Worm (Caenorhabditis elegans) whole organism, L1 larva: ENCODE results near the gene alh-1.
A peak's percentile ranks its signal among the peaks of the same experiment; 100 is the strongest.

Source experiments
- C04F5.9 ChIP-seq: sonication (generic microtip); optimal IDR thresholded peaks from 2 replicates; lab custom pipeline; 2016; ENCODE audit warnings: missing genetic modification characterization, missing compliant biosample characterization
- C16A3.4 ChIP-seq: fragments of 150-350 bp; optimal IDR thresholded peaks from 2 replicates; lab custom pipeline; 2014; ENCODE audit warnings: missing biosample characterization, missing genetic modification characterization
- aly-2 ChIP-seq: fragments of 150-350 bp; optimal IDR thresholded peaks from 2 replicates; lab custom pipeline; 2014; ENCODE audit warnings: missing biosample characterization, missing genetic modification characterization
- blmp-1 ChIP-seq: fragments of 150-350 bp; optimal IDR thresholded peaks from 2 replicates; lab custom pipeline; 2014; ENCODE audit warnings: missing biosample characterization, missing genetic modification characterization
- ceh-82 ChIP-seq, 3 experiments: fragments of 150-350 bp in 1 of 3; sonication (generic microtip) in 2 of 3; optimal IDR thresholded peaks; 2 replicates each; lab custom pipeline; 2014 to 2017; ENCODE audit warnings: missing biosample characterization in 3 of 3, missing genetic modification characterization in 3 of 3
- ceh-90 ChIP-seq: sonication (generic microtip); optimal IDR thresholded peaks from 2 replicates; lab custom pipeline; 2016; ENCODE audit warnings: missing genetic modification characterization, missing compliant biosample characterization
- dpl-1 ChIP-seq, 3 experiments: fragments of 150-350 bp in 2 of 3; sonication (generic microtip) in 1 of 3; optimal IDR thresholded peaks; 2 replicates each; lab custom pipeline; 2014 to 2017; ENCODE audit warnings: missing biosample characterization in 3 of 3, missing genetic modification characterization in 3 of 3, missing genetic modification reagents in 3 of 3
- efl-1 ChIP-seq, 4 experiments: fragments of 150-350 bp; optimal IDR thresholded peaks in 3 of 4; peaks in 1 of 4; 1 replicate in 1 of 4; 2 replicates in 3 of 4; lab custom pipeline; 2014; ENCODE audit warnings: missing biosample characterization in 2 of 4, missing genetic modification characterization in 2 of 4, missing genetic modification reagents in 2 of 4
- elt-2 ChIP-seq: sonication (generic microtip); optimal IDR thresholded peaks from 2 replicates; lab custom pipeline; 2016; ENCODE audit warnings: missing genetic modification characterization, mild to moderate bottlenecking, inconsistent platforms, missing compliant biosample characterization, missing genetic modification reagents
- fos-1 ChIP-seq: fragments of 150-350 bp; optimal IDR thresholded peaks from 2 replicates; lab custom pipeline; 2014; ENCODE audit warnings: missing biosample characterization, missing genetic modification characterization
- grh-1 ChIP-seq: fragments of 200-800 bp; sonication (Bioruptor generic); IDR thresholded peaks from 2 replicates; pipeline ENCODE4 v1.3.6; 2022; ENCODE audit warnings: missing genetic modification reagents, missing genetic modification characterization, missing compliant biosample characterization
- hlh-17 ChIP-seq: fragments of 200-800 bp; sonication (Bioruptor generic); optimal IDR thresholded peaks from 2 replicates; lab custom pipeline; 2018; ENCODE audit warnings: missing genetic modification characterization, mild to moderate bottlenecking, missing compliant biosample characterization, moderate library complexity, borderline replicate concordance
- hlh-4 ChIP-seq: sonication (generic microtip); optimal IDR thresholded peaks from 2 replicates; lab custom pipeline; 2016; ENCODE audit warnings: mild to moderate bottlenecking, missing genetic modification characterization, missing compliant biosample characterization
- irx-1 ChIP-seq: sonication (generic microtip); optimal IDR thresholded peaks from 2 replicates; lab custom pipeline; 2016; ENCODE audit warnings: missing genetic modification characterization, missing compliant biosample characterization
- jun-1 ChIP-seq: fragments of 150-350 bp; optimal IDR thresholded peaks from 2 replicates; lab custom pipeline; 2014; ENCODE audit warnings: missing biosample characterization, missing genetic modification reagents, missing genetic modification characterization
- lin-14 ChIP-seq: fragments of 200-800 bp; sonication (Bioruptor generic); optimal IDR thresholded peaks from 2 replicates; lab custom pipeline; 2018; ENCODE audit warnings: mild to moderate bottlenecking, missing genetic modification characterization, moderate library complexity, missing compliant biosample characterization
- lin-15B ChIP-seq: fragments of 150-350 bp; sonication (generic microtip); optimal IDR thresholded peaks from 3 replicates; lab custom pipeline; 2014; ENCODE audit warnings: missing biosample characterization, missing genetic modification characterization
- lin-35 ChIP-seq, 2 experiments: fragments of 150-350 bp; optimal IDR thresholded peaks; 2 replicates each; lab custom pipeline; 2014; ENCODE audit warnings: missing biosample characterization in 2 of 2, missing genetic modification characterization in 2 of 2, missing genetic modification reagents in 2 of 2
- lsy-2 ChIP-seq, 2 experiments: fragments of 150-350 bp; optimal IDR thresholded peaks; 2 replicates each; lab custom pipeline; 2014; ENCODE audit warnings: missing biosample characterization in 2 of 2, missing genetic modification characterization in 2 of 2
- mdl-1 ChIP-seq, 2 experiments: fragments of 150-350 bp; optimal IDR thresholded peaks; 2 replicates each; lab custom pipeline; 2014 to 2017; ENCODE audit warnings: missing biosample characterization in 2 of 2, missing genetic modification characterization in 2 of 2, inconsistent platforms in 1 of 2
- mep-1 ChIP-seq: fragments of 150-350 bp; optimal IDR thresholded peaks from 2 replicates; lab custom pipeline; 2014; ENCODE audit warnings: missing biosample characterization, missing genetic modification characterization
- nhr-11 ChIP-seq: fragments of 150-350 bp; optimal IDR thresholded peaks from 2 replicates; lab custom pipeline; 2014; ENCODE audit warnings: missing biosample characterization, missing genetic modification characterization
- nhr-19 ChIP-seq: fragments of 200-800 bp; sonication (Bioruptor generic); conservative IDR thresholded peaks from 2 replicates; pipeline ENCODE4 v1.3.6; 2022; ENCODE audit warnings: missing genetic modification characterization, missing compliant biosample characterization
- nhr-20 ChIP-seq: sonication (generic microtip); optimal IDR thresholded peaks from 2 replicates; lab custom pipeline; 2016; ENCODE audit warnings: mild to moderate bottlenecking, missing genetic modification characterization, missing compliant biosample characterization
- nhr-237 ChIP-seq: fragments of 150-350 bp; optimal IDR thresholded peaks from 2 replicates; lab custom pipeline; 2014; ENCODE audit warnings: missing biosample characterization, missing genetic modification characterization
- nhr-28 ChIP-seq: fragments of 150-350 bp; optimal IDR thresholded peaks from 2 replicates; lab custom pipeline; 2014; ENCODE audit warnings: missing biosample characterization, missing genetic modification characterization
- nhr-47 ChIP-seq: sonication (generic microtip); optimal IDR thresholded peaks from 2 replicates; lab custom pipeline; 2016; ENCODE audit warnings: mild to moderate bottlenecking, missing genetic modification characterization, moderate library complexity, missing compliant biosample characterization
- nhr-71 ChIP-seq: sonication (generic microtip); optimal IDR thresholded peaks from 2 replicates; lab custom pipeline; 2016; ENCODE audit warnings: mild to moderate bottlenecking, missing genetic modification characterization, moderate library complexity, missing compliant biosample characterization
- nhr-76 ChIP-seq: sonication (generic microtip); optimal IDR thresholded peaks from 2 replicates; lab custom pipeline; 2017; ENCODE audit warnings: missing biosample characterization, missing genetic modification characterization
- nhr-77 ChIP-seq: fragments of 150-350 bp; optimal IDR thresholded peaks from 2 replicates; lab custom pipeline; 2014; ENCODE audit warnings: missing biosample characterization, missing genetic modification characterization
- nhr-84 ChIP-seq: sonication (generic microtip); optimal IDR thresholded peaks from 2 replicates; lab custom pipeline; 2017; ENCODE audit warnings: missing biosample characterization, missing genetic modification characterization
- pag-3 ChIP-seq: sonication (generic microtip); optimal IDR thresholded peaks from 2 replicates; lab custom pipeline; 2017; ENCODE audit warnings: missing genetic modification characterization, mild to moderate bottlenecking, missing compliant biosample characterization, antibody characterized with exemption, borderline replicate concordance; ENCODE audit not compliant: insufficient read depth
- pax-3 ChIP-seq: fragments of 200-800 bp; sonication (Bioruptor generic); optimal IDR thresholded peaks from 2 replicates; lab custom pipeline; 2018; ENCODE audit warnings: mild to moderate bottlenecking, missing genetic modification characterization, moderate library complexity, missing compliant biosample characterization
- rnt-1 ChIP-seq: sonication (generic microtip); optimal IDR thresholded peaks from 2 replicates; lab custom pipeline; 2016; ENCODE audit warnings: mild to moderate bottlenecking, missing genetic modification characterization, moderate library complexity, missing compliant biosample characterization
- skn-1 ChIP-seq: fragments of 150-350 bp; optimal IDR thresholded peaks from 2 replicates; lab custom pipeline; 2014; ENCODE audit warnings: missing biosample characterization, missing genetic modification characterization
- snpc-4 ChIP-seq: fragments of 150-350 bp; optimal IDR thresholded peaks from 2 replicates; lab custom pipeline; 2014; ENCODE audit warnings: missing biosample characterization, missing genetic modification characterization
- snu-23 ChIP-seq: sonication (generic microtip); optimal IDR thresholded peaks from 2 replicates; lab custom pipeline; 2016; ENCODE audit warnings: missing genetic modification characterization, missing compliant biosample characterization
- sox-4 ChIP-seq: sonication (generic microtip); optimal IDR thresholded peaks from 2 replicates; lab custom pipeline; 2016; ENCODE audit warnings: missing genetic modification characterization, missing compliant biosample characterization
- sup-37 ChIP-seq: fragments of 200-800 bp; sonication (Bioruptor generic); optimal IDR thresholded peaks from 2 replicates; lab custom pipeline; 2018; ENCODE audit warnings: mild to moderate bottlenecking, missing genetic modification characterization, missing compliant biosample characterization
- swsn-7 ChIP-seq: sonication (generic microtip); optimal IDR thresholded peaks from 2 replicates; lab custom pipeline; 2016; ENCODE audit warnings: missing genetic modification characterization, missing compliant biosample characterization
- tbx-2 ChIP-seq: sonication (generic microtip); optimal IDR thresholded peaks from 2 replicates; lab custom pipeline; 2016; ENCODE audit warnings: missing genetic modification characterization, missing compliant biosample characterization
- unc-130 ChIP-seq: fragments of 150-350 bp; optimal IDR thresholded peaks from 2 replicates; lab custom pipeline; 2017; ENCODE audit warnings: missing biosample characterization, missing genetic modification characterization, inconsistent platforms
- unc-62 ChIP-seq: fragments of 150-350 bp; optimal IDR thresholded peaks from 2 replicates; lab custom pipeline; 2014; ENCODE audit warnings: missing biosample characterization, missing genetic modification reagents, missing genetic modification characterization
- vab-15 ChIP-seq: sonication (generic microtip); optimal IDR thresholded peaks from 2 replicates; lab custom pipeline; 2017; ENCODE audit warnings: missing genotype, mild to moderate bottlenecking, missing genetic modification characterization, missing compliant biosample characterization
- xbp-1 ChIP-seq: sonication (generic microtip); optimal IDR thresholded peaks from 2 replicates; lab custom pipeline; 2016; ENCODE audit warnings: missing genetic modification characterization, missing compliant biosample characterization
- zip-4 ChIP-seq: fragments of 200-800 bp; sonication (Bioruptor generic); optimal IDR thresholded peaks from 2 replicates; lab custom pipeline; 2018; ENCODE audit warnings: mild to moderate bottlenecking, missing genetic modification characterization, moderate library complexity, missing compliant biosample characterization
- ztf-11 ChIP-seq, 2 experiments: sonication (generic microtip); optimal IDR thresholded peaks; 2 replicates each; lab custom pipeline; 2016 to 2017; ENCODE audit warnings: missing genetic modification characterization in 2 of 2, missing biosample characterization in 1 of 2, missing compliant biosample characterization in 1 of 2
- ztf-4 ChIP-seq: fragments of 150-350 bp; optimal IDR thresholded peaks from 2 replicates; lab custom pipeline; 2014; ENCODE audit warnings: missing biosample characterization, missing genetic modification characterization

Gene alh-1

DNA sequence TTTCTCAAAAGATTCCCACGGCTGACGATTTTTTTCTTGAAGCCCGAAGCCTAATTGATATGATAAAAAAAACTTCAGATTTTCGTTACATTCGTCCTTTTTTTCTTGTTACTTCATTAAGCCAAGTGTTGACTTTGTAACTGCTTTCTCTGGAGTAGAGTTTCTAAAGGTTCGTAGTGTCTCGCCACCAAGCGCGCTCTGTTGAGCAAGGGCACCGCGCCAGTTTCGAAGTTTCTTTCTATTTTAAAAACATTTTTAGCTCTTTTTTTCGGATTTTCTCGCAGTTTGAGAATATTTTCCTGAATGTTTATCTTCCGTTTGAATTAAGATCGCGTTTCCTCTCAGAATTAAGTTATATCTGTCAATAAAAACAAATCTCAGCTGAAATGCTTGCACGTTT, 995 bp upstream of the alh-1 start:
- TF ChIP-seq efl-1 (optimal IDR thresholded peaks at IDR 0.05; lab: Kevin White, UChicago): peak; percentile 56 to 69
- peak in 1 of 2 experiments; percentile 27 for TF ChIP-seq efl-1 (GFP tag; optimal IDR thresholded peaks at IDR 0.05 in 1 of 2; lab: Kevin White, UChicago)
- TF ChIP-seq fos-1 (tag; lab: Kevin White, UChicago): no peak
- TF ChIP-seq ceh-82 (tag; optimal IDR thresholded peaks at IDR 0.05; lab: Kevin White, UChicago): no peak
- TF ChIP-seq irx-1 (tag; lab: Kevin White, UChicago): no peak
- TF ChIP-seq lin-35 (GFP tag; optimal IDR thresholded peaks at IDR 0.05; lab: Kevin White, UChicago): peak in 1 of 2 experiments; percentile 2
- peak in 1 of 3 experiments; percentile 48 for TF ChIP-seq dpl-1 (GFP tag; optimal IDR thresholded peaks at IDR 0.05; lab: Kevin White, UChicago)

ce11 chrIII:5078062-5078461, 498 bp downstream of the alh-1 start:
- TF ChIP-seq snu-23 (GFP tag; lab: Kevin White, UChicago) (peak; percentile 87), nhr-77 (tag; lab: Kevin White, UChicago) (peak; percentile 45), irx-1 (tag; lab: Kevin White, UChicago) (peak; percentile 41), sup-37 (GFP tag; lab: Kevin White, UChicago) (no peak), lin-35 (GFP tag; optimal IDR thresholded peaks at IDR 0.05; lab: Kevin White, UChicago) (peak; percentile 3 to 83), lin-15B (tag; lab: Kevin White, UChicago) (no peak), nhr-28 (no peak), hlh-4 (tag; lab: Kevin White, UChicago) (no peak), tbx-2 (tag; lab: Kevin White, UChicago) (peak; percentile 86), nhr-11 (tag; lab: Kevin White, UChicago) (peak; percentile 32), hlh-17 (GFP tag; lab: Kevin White, UChicago) (no peak), lin-14 (GFP tag; lab: Kevin White, UChicago) (peak; percentile 94), xbp-1 (peak; percentile 23), fos-1 (tag; lab: Kevin White, UChicago) (no peak), pax-3 (tag; lab: Kevin White, UChicago) (no peak), nhr-76 (tag; lab: Kevin White, UChicago) (no peak), grh-1 (peak; percentile 42; the same call in 1 of the 2 replicates), rnt-1 (tag; lab: Kevin White, UChicago) (peak; percentile 60), efl-1 (optimal IDR thresholded peaks at IDR 0.05; lab: Kevin White, UChicago) (peak; percentile 9 to 38), efl-1 (GFP tag; optimal IDR thresholded peaks at IDR 0.05 in 1 of 2; lab: Kevin White, UChicago) (peak; percentile 27 to 91), vab-15 (tag; lab: Kevin White, UChicago) (no peak), ceh-82 (tag; optimal IDR thresholded peaks at IDR 0.05; lab: Kevin White, UChicago) (peak in 1 of 3 experiments; percentile 11), swsn-7 (tag; lab: Kevin White, UChicago) (peak; percentile 49), zip-4 (no peak), nhr-47 (tag; lab: Kevin White, UChicago) (peak; percentile 80), mep-1 (tag; lab: Kevin White, UChicago) (peak; percentile 43), jun-1 (tag; lab: Kevin White, UChicago) (peak; percentile 44), C16A3.4 (tag; lab: Kevin White, UChicago) (peak; percentile 68), C04F5.9 (tag; lab: Kevin White, UChicago) (peak; percentile 13), nhr-71 (peak; percentile 94), skn-1 (tag; lab: Kevin White, UChicago) (peak; percentile 90), ceh-90 (no peak), nhr-20 (tag; lab: Kevin White, UChicago) (peak; percentile 96), blmp-1 (tag; lab: Kevin White, UChicago) (peak; percentile 44), aly-2 (no peak), ztf-4 (peak; percentile 25), nhr-19 (GFP tag; lab: Robert Waterston, UW) (peak; percentile 97), ztf-11 (tag; optimal IDR thresholded peaks at IDR 0.05; lab: Kevin White, UChicago) (no peak), pag-3 (no peak), mdl-1 (tag; optimal IDR thresholded peaks at IDR 0.05; lab: Kevin White, UChicago) (peak in 1 of 2 experiments; percentile 97), dpl-1 (GFP tag; optimal IDR thresholded peaks at IDR 0.05; lab: Kevin White, UChicago) (peak in 2 of 3 experiments; percentile 36 to 56), nhr-237 (tag; lab: Kevin White, UChicago) (no peak), nhr-84 (no peak), elt-2 (tag; lab: Kevin White, UChicago) (peak; percentile 86), unc-130 (tag; lab: Kevin White, UChicago) (peak; percentile 90), unc-62 (GFP tag; lab: Kevin White, UChicago) (no peak), lsy-2 (tag; optimal IDR thresholded peaks at IDR 0.05; lab: Kevin White, UChicago) (peak; percentile 46 to 60), snpc-4 (tag; lab: Kevin White, UChicago) (peak; percentile 53), sox-4 (tag; lab: Kevin White, UChicago) (no peak)
